Worm (Caenorhabditis elegans): ENCODE data around the gene ZC15.3.

Gene ZC15.3

ce11 chrV:20305803-20306202, 2.4 kb downstream of the ZC15.3 start, which contains the start of gene ZC15.1:
ZC15.1 (plus strand) TSS chrV:20306103.
- TF ChIP-seq fkh-10 (GFP tag; optimal IDR thresholded peaks at IDR 0.05), result no peak
- no peak for TF ChIP-seq dmd-9 (GFP tag; IDR thresholded peaks at IDR 0.05)
- no peak for TF ChIP-seq ceh-44 (GFP tag; IDR thresholded peaks at IDR 0.05)
- no peak for TF ChIP-seq ces-1 (GFP tag; optimal IDR thresholded peaks at IDR 0.05)
- TF ChIP-seq zfp-3 (GFP tag; conservative IDR thresholded peaks at IDR 0.05), result no peak
- TF ChIP-seq arid-1 (GFP tag; conservative IDR thresholded peaks at IDR 0.05), result no peak
- TF ChIP-seq sdz-12 (GFP tag; optimal IDR thresholded peaks at IDR 0.05), result no peak
- TF ChIP-seq tra-1 (GFP tag; IDR thresholded peaks at IDR 0.05), result no peak
- TF ChIP-seq ceh-82 (tag; optimal IDR thresholded peaks at IDR 0.05), result no peak
- TF ChIP-seq gei-8 (GFP tag; optimal IDR thresholded peaks at IDR 0.05), result no peak
- no peak for TF ChIP-seq dve-1 (tag; optimal IDR thresholded peaks at IDR 0.05; ENCODE audit: insufficient read depth)
- TF ChIP-seq set-16 (GFP tag; IDR thresholded peaks at IDR 0.05), result no peak
- TF ChIP-seq lir-3 (tag; optimal IDR thresholded peaks at IDR 0.05), result no peak
- no peak for TF ChIP-seq daf-12 (tag; optimal IDR thresholded peaks at IDR 0.05)
- TF ChIP-seq D1046.2 (GFP tag; IDR thresholded peaks at IDR 0.05), result no peak
- TF ChIP-seq nhr-102 (tag; optimal IDR thresholded peaks at IDR 0.05), result no peak
- TF ChIP-seq unc-62 (GFP tag; optimal IDR thresholded peaks at IDR 0.05 in 1 of 2), result no peak
- no peak for TF ChIP-seq unc-62 (tag; optimal IDR thresholded peaks at IDR 0.05)
- no peak for TF ChIP-seq mdl-1 (tag; optimal IDR thresholded peaks at IDR 0.05)

ce11 chrV:20310575-20310974, 7.2 kb downstream of the ZC15.3 start, which contains the start of gene ZC15.10:
ZC15.10 (plus strand) TSS chrV:20310736.
- TF ChIP-seq F44E2.7 (GFP tag; IDR thresholded peaks at IDR 0.05) (0 out of 2 replicates have a peak, but pooled peaks have one; percentile 53), attf-4 (tag; optimal IDR thresholded peaks at IDR 0.05) (no peak), unc-62 (GFP tag; optimal IDR thresholded peaks at IDR 0.05 in 1 of 2) (peak in 1 of 2 experiments; percentile 67), unc-62 (tag; optimal IDR thresholded peaks at IDR 0.05) (no peak), dve-1 (tag; optimal IDR thresholded peaks at IDR 0.05; ENCODE audit: insufficient read depth) (no peak)

ce11 chrV:20311519-20311918, 8.1 kb downstream of the ZC15.3 start, which contains the start of gene clec-262:
clec-262 (plus strand) TSS chrV:20311819.
- no peak for TF ChIP-seq nhr-6 (tag; optimal IDR thresholded peaks at IDR 0.05)
- no peak for TF ChIP-seq dpl-1 (GFP tag; optimal IDR thresholded peaks at IDR 0.05)
- TF ChIP-seq zfp-3 (GFP tag; conservative IDR thresholded peaks at IDR 0.05), result no peak
- no peak for TF ChIP-seq mes-2 (tag; optimal IDR thresholded peaks at IDR 0.05; ENCODE audit: poor library complexity, severe bottlenecking)
- TF ChIP-seq hlh-11 (tag; optimal IDR thresholded peaks at IDR 0.05), result no peak
- TF ChIP-seq nhr-28 (tag; optimal IDR thresholded peaks at IDR 0.05), result no peak
- TF ChIP-seq tag-97 (GFP tag; IDR thresholded peaks at IDR 0.05), result no peak
- no peak for TF ChIP-seq pqm-1 (tag; optimal IDR thresholded peaks at IDR 0.05)
- TF ChIP-seq mep-1 (tag; optimal IDR thresholded peaks at IDR 0.05), result no peak
- TF ChIP-seq spr-3 (GFP tag; optimal IDR thresholded peaks at IDR 0.05), result no peak
- no peak for TF ChIP-seq nhr-11 (tag; optimal IDR thresholded peaks at IDR 0.05)
- TF ChIP-seq mxl-3 (GFP tag; optimal IDR thresholded peaks at IDR 0.05), result no peak
- TF ChIP-seq lin-1 (GFP tag; IDR thresholded peaks at IDR 0.05), result no peak
- TF ChIP-seq R02D3.7 (tag; optimal IDR thresholded peaks at IDR 0.05), result no peak
- TF ChIP-seq unc-62 (GFP tag; optimal IDR thresholded peaks at IDR 0.05 in 1 of 2), result no peak
- no peak for TF ChIP-seq unc-62 (tag; optimal IDR thresholded peaks at IDR 0.05)
- TF ChIP-seq T20F7.1 (GFP tag; optimal IDR thresholded peaks at IDR 0.05), result no peak
- TF ChIP-seq nhr-111 (GFP tag; optimal IDR thresholded peaks at IDR 0.05), result no peak
- no peak for TF ChIP-seq tra-1 (GFP tag; IDR thresholded peaks at IDR 0.05)
- TF ChIP-seq dve-1 (tag; optimal IDR thresholded peaks at IDR 0.05; ENCODE audit: insufficient read depth), result no peak
- TF ChIP-seq dmd-6 (GFP tag; IDR thresholded peaks at IDR 0.05), result no peak

Data from whole organism, L4 larva.